Worm (Caenorhabditis elegans): Measurements from ENCODE around the gene mre-11.

ce11 chrV:10741357-10741756 lies 4.7 kb upstream of the mre-11 start, which contains the start of gene ZC302.3:
- TF ChIP-seq pes-1 (GFP tag; IDR thresholded peaks at IDR 0.05) = no peak
- TF ChIP-seq tra-4 (tag; optimal IDR thresholded peaks at IDR 0.05) = no peak
- no peak for TF ChIP-seq F13C5.2 (tag; optimal IDR thresholded peaks at IDR 0.05)
- TF ChIP-seq ama-1 (optimal IDR thresholded peaks at IDR 0.05) = no peak
- TF ChIP-seq tbx-11 (GFP tag; IDR thresholded peaks at IDR 0.05) = no peak
- TF ChIP-seq hmbx-1 (tag; optimal IDR thresholded peaks at IDR 0.05) = no peak
